Worm (Caenorhabditis elegans): Measurements from ENCODE around the gene dhs-22.

ce11 chrV:14394743-14395142 is 26.5 kb downstream of the dhs-22 start, which contains the start of gene C15H11.13:
- no peak for TF ChIP-seq T22C8.4 (GFP tag; IDR thresholded peaks at IDR 0.05)
- TF ChIP-seq flt-1 (GFP tag; IDR thresholded peaks at IDR 0.05): no peak
- no peak for TF ChIP-seq med-1 (GFP tag; optimal IDR thresholded peaks at IDR 0.05; ENCODE audit: insufficient read depth)
- no peak for TF ChIP-seq tab-1 (GFP tag; IDR thresholded peaks at IDR 0.05)
- TF ChIP-seq ref-1 (GFP tag; conservative IDR thresholded peaks at IDR 0.05): no peak
- no peak for TF ChIP-seq ztf-29 (GFP tag; IDR thresholded peaks at IDR 0.05)
- no peak for TF ChIP-seq cog-1 (tag; optimal IDR thresholded peaks at IDR 0.05)
